Worm (Caenorhabditis elegans) whole organism, mixed stage, embryonic: ENCODE measurements around the gene F32A5.8.

Experiments
- blmp-1 ChIP-seq: fragments of 150-350 bp; optimal IDR thresholded peaks from 2 replicates; lab custom pipeline; 2014; ENCODE audit warnings: missing biosample characterization, missing genetic modification characterization
- ces-1 ChIP-seq: fragments of 150-350 bp; optimal IDR thresholded peaks from 2 replicates; lab custom pipeline; 2014; ENCODE audit warnings: missing biosample characterization, missing genetic modification reagents, missing genetic modification characterization
- elt-1 ChIP-seq: sonication (generic microtip); optimal IDR thresholded peaks from 2 replicates; lab custom pipeline; 2017; ENCODE audit warnings: missing genetic modification characterization, mild to moderate bottlenecking, missing compliant biosample characterization, antibody characterized with exemption, moderate library complexity, borderline replicate concordance; ENCODE audit not compliant: insufficient read depth
- elt-3 ChIP-seq: fragments of 150-350 bp; optimal IDR thresholded peaks from 2 replicates; lab custom pipeline; 2014; ENCODE audit warnings: missing biosample characterization, missing genetic modification characterization
- flh-1 ChIP-seq: fragments of 200-800 bp; sonication (Bioruptor generic); optimal IDR thresholded peaks from 2 replicates; lab custom pipeline; 2018; ENCODE audit warnings: mild to moderate bottlenecking, missing genetic modification characterization, moderate library complexity, missing compliant biosample characterization
- mep-1 ChIP-seq: fragments of 150-350 bp; optimal IDR thresholded peaks from 2 replicates; lab custom pipeline; 2017; ENCODE audit warnings: missing biosample characterization, missing genetic modification reagents, missing genetic modification characterization, inconsistent platforms
- unc-62 ChIP-seq: fragments of 150-350 bp; optimal IDR thresholded peaks from 2 replicates; lab custom pipeline; 2014; ENCODE audit warnings: missing biosample characterization, missing genetic modification reagents, missing genetic modification characterization

- no peak for TF ChIP-seq mep-1 (tag; lab: Kevin White, UChicago)
- TF ChIP-seq unc-62 (GFP tag; lab: Kevin White, UChicago) = no peak
- no peak for TF ChIP-seq blmp-1 (tag; lab: Kevin White, UChicago)
- TF ChIP-seq elt-1 (tag; lab: Kevin White, UChicago) = no peak
- TF ChIP-seq flh-1 (GFP tag; lab: Kevin White, UChicago) = no peak
- no peak for TF ChIP-seq elt-3 (tag; lab: Kevin White, UChicago)
- TF ChIP-seq ces-1 = no peak
Measured at ce11 chrII:7299042-7299441, 43.1 kb downstream of the F32A5.8 start, which contains the start of gene C30G12.1.
